Fruit fly (Drosophila melanogaster): ENCODE results near the gene slp2.
A peak's percentile ranks its signal among the peaks of the same experiment; 100 is the strongest.

Gene slp2

dm6 chr2L:3789290-3790067 lies 47.2 kb upstream of the slp2 start (continued):
- no peak for TF ChIP-seq CG11398 (GFP tag; optimal IDR thresholded peaks at IDR 0.05)
- peak; percentile 67 for TF ChIP-seq Lhr (GFP tag; optimal IDR thresholded peaks at IDR 0.05)
- peak; percentile 71 for TF ChIP-seq CG30403 (GFP tag; optimal IDR thresholded peaks at IDR 0.05)
- TF ChIP-seq luna (GFP tag; optimal IDR thresholded peaks at IDR 0.05), result no peak
- TF ChIP-seq jigr1 (GFP tag; IDR thresholded peaks at IDR 0.05), result peak; percentile 17; the same call in 1 of the 3 replicates
- TF ChIP-seq Sin3A (optimal IDR thresholded peaks at IDR 0.05), result no peak
- TF ChIP-seq Hmr (GFP tag; optimal IDR thresholded peaks at IDR 0.05), result peak; percentile 41
- no peak for TF ChIP-seq CG7745 (tag; optimal IDR thresholded peaks at IDR 0.05)
- no peak for TF ChIP-seq mam (GFP tag; optimal IDR thresholded peaks at IDR 0.05)
- TF ChIP-seq sd (tag; optimal IDR thresholded peaks at IDR 0.05), result peak; percentile 84
- TF ChIP-seq jumu (GFP tag; optimal IDR thresholded peaks at IDR 0.05), result no peak
- peak; percentile 17; the same call in 1 of the 2 replicates for TF ChIP-seq CG17612 (GFP tag; IDR thresholded peaks at IDR 0.05)
- TF ChIP-seq fu2 (GFP tag; optimal IDR thresholded peaks at IDR 0.05), result no peak
- TF ChIP-seq CG4854 (GFP tag; optimal IDR thresholded peaks at IDR 0.05), result no peak
- TF ChIP-seq CG10321 (GFP tag; IDR thresholded peaks at IDR 0.05), result no peak
- no peak for TF ChIP-seq Side (GFP tag; optimal IDR thresholded peaks at IDR 0.05)
- TF ChIP-seq CG7839 (tag; optimal IDR thresholded peaks at IDR 0.05), result peak; percentile 87
- TF ChIP-seq unpg (GFP tag; optimal IDR thresholded peaks at IDR 0.05), result peak; percentile 85
- peak; percentile 56 for TF ChIP-seq Aef1 (GFP tag; IDR thresholded peaks at IDR 0.05)
- TF ChIP-seq CG3838 (GFP tag; optimal IDR thresholded peaks at IDR 0.05), result no peak
- TF ChIP-seq CrebB (tag; optimal IDR thresholded peaks at IDR 0.05), result peak; percentile 54
- peak; percentile 88 for TF ChIP-seq gce (GFP tag; IDR thresholded peaks at IDR 0.05)
- no peak for TF ChIP-seq Doc2 (GFP tag; IDR thresholded peaks at IDR 0.05)
- TF ChIP-seq Hand (GFP tag; optimal IDR thresholded peaks at IDR 0.05), result no peak
- TF ChIP-seq trh (GFP tag; optimal IDR thresholded peaks at IDR 0.05), result peak; percentile 30
- peak; percentile 13 for TF ChIP-seq CG31388 (GFP tag; optimal IDR thresholded peaks at IDR 0.05)
- no peak for TF ChIP-seq CG18476 (GFP tag; optimal IDR thresholded peaks at IDR 0.05)
- TF ChIP-seq Dp (GFP tag; optimal IDR thresholded peaks at IDR 0.05), result no peak
- no peak for TF ChIP-seq usp (GFP tag; optimal IDR thresholded peaks at IDR 0.05)
- TF ChIP-seq corto (GFP tag; optimal IDR thresholded peaks at IDR 0.05), result no peak
- TF ChIP-seq lbe (GFP tag; optimal IDR thresholded peaks at IDR 0.05), result no peak
- peak; percentile 59 for TF ChIP-seq CG17802 (tag; optimal IDR thresholded peaks at IDR 0.05)
- peak; percentile 75 for TF ChIP-seq Deaf1 (tag; optimal IDR thresholded peaks at IDR 0.05)
- TF ChIP-seq CG8388 (GFP tag; optimal IDR thresholded peaks at IDR 0.05), result peak; percentile 92
- TF ChIP-seq ato (GFP tag; IDR thresholded peaks at IDR 0.05; ENCODE audit: partially characterized antibody), result no peak
- TF ChIP-seq dmrt11E (tag; optimal IDR thresholded peaks at IDR 0.05), result peak; percentile 82
- no peak for TF ChIP-seq pb (GFP tag; optimal IDR thresholded peaks at IDR 0.05)
- TF ChIP-seq Sry-δ (GFP tag; optimal IDR thresholded peaks at IDR 0.05), result no peak
- TF ChIP-seq CG18262 (tag; optimal IDR thresholded peaks at IDR 0.05), result peak; percentile 94
- peak; percentile 73 for TF ChIP-seq salm (tag; optimal IDR thresholded peaks at IDR 0.05)
- peak; percentile 87 for TF ChIP-seq CG17385 (GFP tag; optimal IDR thresholded peaks at IDR 0.05)
- no peak for TF ChIP-seq CG7928 (GFP tag; optimal IDR thresholded peaks at IDR 0.05)
- TF ChIP-seq yki (optimal IDR thresholded peaks at IDR 0.05), result no peak
- TF ChIP-seq CG15479 (GFP tag; optimal IDR thresholded peaks at IDR 0.05), result no peak
- TF ChIP-seq kah (GFP tag; optimal IDR thresholded peaks at IDR 0.05), result peak; percentile 9
- TF ChIP-seq eve (GFP tag; optimal IDR thresholded peaks at IDR 0.05), result peak in 1 of 2 experiments; percentile 17
- TF ChIP-seq CG2202 (tag; optimal IDR thresholded peaks at IDR 0.05), result peak; percentile 82
- TF ChIP-seq CG14965 (GFP tag; optimal IDR thresholded peaks at IDR 0.05; ENCODE audit: borderline replicate concordance), result no peak
- TF ChIP-seq CG17912 (GFP tag; optimal IDR thresholded peaks at IDR 0.05), result no peak
- no peak for TF ChIP-seq ems (GFP tag; optimal IDR thresholded peaks at IDR 0.05)
